Worm (Caenorhabditis elegans) whole organism, L4/young adult: ENCODE results near the gene scp-1.

Experiments used
- W03F9.2 ChIP-seq: fragments of 150-350 bp; optimal IDR thresholded peaks from 2 replicates; lab custom pipeline; 2014; ENCODE audit warnings: missing biosample characterization, missing genetic modification characterization
- him-1 ChIP-seq: sonication (generic microtip); optimal IDR thresholded peaks from 2 replicates; lab custom pipeline; 2016; ENCODE audit warnings: missing genotype, missing genetic modification reagents, missing genetic modification characterization, missing compliant biosample characterization

DNA sequence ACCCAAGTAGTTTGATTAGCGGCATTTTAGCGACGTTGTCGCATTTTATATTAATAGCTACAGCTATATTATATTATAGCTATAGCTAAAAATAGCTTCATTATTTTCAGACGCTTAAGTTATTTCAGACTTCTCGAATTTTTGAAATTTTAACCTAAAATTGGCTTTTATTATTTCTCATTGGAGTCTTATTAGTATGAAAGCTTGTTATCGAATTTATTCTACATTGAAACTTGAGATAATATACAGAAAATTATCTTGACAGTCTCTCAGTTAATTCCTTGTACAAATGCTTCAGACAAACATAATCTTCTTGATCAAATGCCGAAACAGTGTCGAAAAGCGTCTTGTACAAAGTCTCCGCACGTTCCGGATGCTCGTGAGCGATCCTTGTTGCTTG, 46.0 kb downstream of the scp-1 start, which contains the start of gene srh-48:
- TF ChIP-seq W03F9.2 (tag; lab: Kevin White, UChicago) (no peak), him-1 (tag; lab: Kevin White, UChicago) (no peak)
